Worm (Caenorhabditis elegans): Measurements from ENCODE around the gene F14F9.5.

DNA sequence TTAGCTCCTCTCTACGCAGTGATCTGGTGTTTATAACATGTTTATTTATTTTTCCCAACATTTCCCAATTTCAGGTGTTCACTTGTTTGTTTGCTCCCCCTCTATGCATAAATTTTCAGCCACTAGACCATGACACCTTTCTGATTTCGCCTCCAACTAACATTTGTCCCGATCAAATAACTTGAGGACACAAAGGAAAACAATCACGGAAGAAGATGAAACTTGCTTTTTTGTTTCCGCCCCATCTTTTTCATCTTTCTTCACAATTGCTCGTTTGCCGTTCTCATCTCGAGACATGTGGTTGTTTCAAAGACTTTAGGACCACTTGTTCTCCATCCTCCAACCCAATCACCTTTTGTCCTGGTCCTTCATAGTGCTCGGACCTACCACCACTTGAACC, at the start of gene F14F9.5:
- no peak for TF ChIP-seq tra-4 (tag; optimal IDR thresholded peaks at IDR 0.05)
- TF ChIP-seq ama-1 (optimal IDR thresholded peaks at IDR 0.05), result no peak
- TF ChIP-seq ceh-13 (GFP tag; optimal IDR thresholded peaks at IDR 0.05), result no peak
- no peak for TF ChIP-seq scrt-1 (GFP tag; IDR thresholded peaks at IDR 0.05)
- no peak for TF ChIP-seq flt-1 (GFP tag; IDR thresholded peaks at IDR 0.05)
- TF ChIP-seq aly-1 (tag; optimal IDR thresholded peaks at IDR 0.05), result no peak
- TF ChIP-seq ets-7 (tag; optimal IDR thresholded peaks at IDR 0.05), result no peak
- no peak for TF ChIP-seq pes-1 (GFP tag; IDR thresholded peaks at IDR 0.05)
- TF ChIP-seq hmg-4 (GFP tag; optimal IDR thresholded peaks at IDR 0.05), result no peak
- no peak for TF ChIP-seq sea-1 (GFP tag; conservative IDR thresholded peaks at IDR 0.05)
- no peak for TF ChIP-seq tbx-37 (GFP tag; conservative IDR thresholded peaks at IDR 0.05)
